Worm (Caenorhabditis elegans) whole organism, early embryonic: ENCODE results near the gene F17A9.4.

Source experiments
- F13C5.2 ChIP-seq: sonication (generic microtip); optimal IDR thresholded peaks from 2 replicates; lab custom pipeline; 2017; ENCODE audit warnings: mild to moderate bottlenecking, missing genetic modification characterization, inconsistent platforms, missing compliant biosample characterization
- ceh-13 ChIP-seq: fragments of 200-800 bp; sonication (Bioruptor generic); optimal IDR thresholded peaks from 2 replicates; lab custom pipeline; 2018; ENCODE audit warnings: mild to moderate bottlenecking, missing genetic modification characterization, missing compliant biosample characterization
- flt-1 ChIP-seq: fragments of 200-800 bp; sonication (Bioruptor generic); IDR thresholded peaks from 2 replicates; pipeline ENCODE4 v1.3.6; 2022; ENCODE audit warnings: missing genetic modification characterization, missing compliant biosample characterization
- sea-1 ChIP-seq: fragments of 200-800 bp; sonication (Bioruptor generic); conservative IDR thresholded peaks from 2 replicates; pipeline ENCODE4 v1.3.6; 2022; ENCODE audit warnings: missing genetic modification characterization, missing compliant biosample characterization

- TF ChIP-seq F13C5.2 (tag; lab: Kevin White, UChicago) = no peak
- TF ChIP-seq flt-1 = no peak
- no peak for TF ChIP-seq ceh-13 (GFP tag; lab: Kevin White, UChicago)
- no peak for TF ChIP-seq sea-1
Observed at ce11 chrV:6135428-6135827, 25.0 kb upstream of the F17A9.4 start.
